Worm (Caenorhabditis elegans) whole organism, midembryonic: ENCODE data around the gene T22F3.10.

Source experiments
- T22C8.4 ChIP-seq: fragments of 200-800 bp; sonication (Bioruptor generic); IDR thresholded peaks from 2 replicates; pipeline ENCODE4 v1.3.6; 2022; ENCODE audit warnings: missing genetic modification characterization, missing compliant biosample characterization
- flt-1 ChIP-seq: fragments of 200-800 bp; sonication (Bioruptor generic); IDR thresholded peaks from 2 replicates; pipeline ENCODE4 v1.3.6; 2022; ENCODE audit warnings: missing genetic modification characterization, missing compliant biosample characterization
- klf-2 ChIP-seq: fragments of 200-800 bp; sonication (Bioruptor generic); conservative IDR thresholded peaks from 2 replicates; pipeline ENCODE4 v1.3.6; 2022; ENCODE audit warnings: missing genetic modification reagents, missing genetic modification characterization, missing compliant biosample characterization
- med-1 ChIP-seq: sonication (generic microtip); optimal IDR thresholded peaks from 2 replicates; lab custom pipeline; 2017; ENCODE audit warnings: missing genetic modification characterization, mild to moderate bottlenecking, missing compliant biosample characterization, antibody characterized with exemption, missing genetic modification reagents; ENCODE audit not compliant: insufficient read depth
- tab-1 ChIP-seq: fragments of 200-800 bp; sonication (Bioruptor generic); IDR thresholded peaks from 2 replicates; pipeline ENCODE4 v1.3.6; 2022; ENCODE audit warnings: missing genetic modification characterization, missing compliant biosample characterization
- ztf-23 ChIP-seq: fragments of 200-800 bp; sonication (Bioruptor generic); IDR thresholded peaks from 2 replicates; pipeline ENCODE4 v1.3.6; 2022; ENCODE audit warnings: missing genetic modification reagents, missing genetic modification characterization, missing compliant biosample characterization
- ztf-29 ChIP-seq: fragments of 200-800 bp; sonication (Bioruptor generic); IDR thresholded peaks from 2 replicates; pipeline ENCODE4 v1.3.6; 2022; ENCODE audit warnings: missing genetic modification reagents, missing genetic modification characterization, missing compliant biosample characterization

- no peak for TF ChIP-seq ztf-23
- TF ChIP-seq flt-1 (GFP tag; lab: Robert Waterston, UW) = no peak
- no peak for TF ChIP-seq T22C8.4 (GFP tag; lab: Robert Waterston, UW)
- TF ChIP-seq klf-2 (GFP tag; lab: Robert Waterston, UW) = no peak
- no peak for TF ChIP-seq tab-1 (GFP tag; lab: Robert Waterston, UW)
- no peak for TF ChIP-seq med-1 (GFP tag; lab: Kevin White, UChicago)
- no peak for TF ChIP-seq ztf-29 (GFP tag; lab: Robert Waterston, UW)
Measured at ce11 chrV:3557422-3557821, 54.1 kb downstream of the T22F3.10 start, which contains the start of gene grl-31.
